Worm (Caenorhabditis elegans) whole organism, L1 larva: ENCODE data around the gene mec-7.

Source experiments
- fkh-4 ChIP-seq: sonication (generic microtip); optimal IDR thresholded peaks from 2 replicates; lab custom pipeline; 2016; ENCODE audit warnings: missing compliant biosample characterization, missing genetic modification characterization, borderline replicate concordance
- fkh-8 ChIP-seq: sonication (generic microtip); optimal IDR thresholded peaks from 2 replicates; lab custom pipeline; 2016; ENCODE audit warnings: mild to moderate bottlenecking, missing genetic modification characterization, missing compliant biosample characterization
- jun-1 ChIP-seq: fragments of 150-350 bp; optimal IDR thresholded peaks from 2 replicates; lab custom pipeline; 2014; ENCODE audit warnings: missing biosample characterization, missing genetic modification reagents, missing genetic modification characterization

ce11 chrX:7787885-7788353 lies 11.4 kb upstream of the mec-7 start, which contains the start of gene ZK154.5:
- peak; percentile 43 for TF ChIP-seq fkh-8 (tag; lab: Kevin White, UChicago)
- TF ChIP-seq fkh-4 (tag; lab: Kevin White, UChicago): no peak
- TF ChIP-seq jun-1 (tag; lab: Kevin White, UChicago): no peak
